Worm (Caenorhabditis elegans) whole organism, L2 larva: ENCODE measurements around the gene fbxa-143.

ENCODE experiments used
- F13H6.1 ChIP-seq: sonication (generic microtip); optimal IDR thresholded peaks from 2 replicates; lab custom pipeline; 2016; ENCODE audit warnings: missing genetic modification characterization, missing compliant biosample characterization
- egl-27 ChIP-seq: sonication (generic microtip); optimal IDR thresholded peaks from 3 replicates; lab custom pipeline; 2017; ENCODE audit warnings: missing biosample characterization, missing genetic modification reagents, missing genetic modification characterization
- fos-1 ChIP-seq: fragments of 150-350 bp; optimal IDR thresholded peaks from 2 replicates; lab custom pipeline; 2014; ENCODE audit warnings: missing biosample characterization, missing genetic modification characterization
- lin-13 ChIP-seq: fragments of 150-350 bp; optimal IDR thresholded peaks from 2 replicates; lab custom pipeline; 2014; ENCODE audit warnings: missing biosample characterization, missing genetic modification reagents, missing genetic modification characterization
- mbf-1 ChIP-seq: sonication (generic microtip); optimal IDR thresholded peaks from 2 replicates; lab custom pipeline; 2017; ENCODE audit warnings: missing biosample characterization, missing genetic modification characterization
- mdl-1 ChIP-seq, 2 experiments: fragments of 150-350 bp in 1 of 2; sonication (generic microtip) in 1 of 2; optimal IDR thresholded peaks; 2 replicates each; lab custom pipeline; 2017; ENCODE audit warnings: missing biosample characterization in 2 of 2, missing genetic modification characterization in 2 of 2
- nhr-237 ChIP-seq: fragments of 150-350 bp; optimal IDR thresholded peaks from 2 replicates; lab custom pipeline; 2014; ENCODE audit warnings: missing biosample characterization, missing genetic modification characterization
- sma-9 ChIP-seq, 2 experiments: fragments of 150-350 bp in 1 of 2; sonication (generic microtip) in 1 of 2; optimal IDR thresholded peaks; 2 replicates each; lab custom pipeline; 2014 to 2016; ENCODE audit warnings: missing genetic modification characterization in 2 of 2, mild to moderate bottlenecking in 1 of 2, missing biosample characterization in 1 of 2, missing compliant biosample characterization in 1 of 2, missing genetic modification reagents in 1 of 2, moderate library complexity in 1 of 2
- snpc-4 ChIP-seq: fragments of 150-350 bp; optimal IDR thresholded peaks from 2 replicates; lab custom pipeline; 2014; ENCODE audit warnings: missing biosample characterization, missing genetic modification characterization
- unc-62 ChIP-seq: fragments of 150-350 bp; optimal IDR thresholded peaks from 2 replicates; lab custom pipeline; 2014; ENCODE audit warnings: missing biosample characterization, missing genetic modification reagents, missing genetic modification characterization
- zag-1 ChIP-seq: fragments of 150-350 bp; optimal IDR thresholded peaks from 2 replicates; lab custom pipeline; 2014; ENCODE audit warnings: missing biosample characterization, missing genetic modification characterization
- ztf-11 ChIP-seq: sonication (generic microtip); optimal IDR thresholded peaks from 2 replicates; lab custom pipeline; 2017; ENCODE audit warnings: missing biosample characterization, missing genetic modification characterization

DNA sequence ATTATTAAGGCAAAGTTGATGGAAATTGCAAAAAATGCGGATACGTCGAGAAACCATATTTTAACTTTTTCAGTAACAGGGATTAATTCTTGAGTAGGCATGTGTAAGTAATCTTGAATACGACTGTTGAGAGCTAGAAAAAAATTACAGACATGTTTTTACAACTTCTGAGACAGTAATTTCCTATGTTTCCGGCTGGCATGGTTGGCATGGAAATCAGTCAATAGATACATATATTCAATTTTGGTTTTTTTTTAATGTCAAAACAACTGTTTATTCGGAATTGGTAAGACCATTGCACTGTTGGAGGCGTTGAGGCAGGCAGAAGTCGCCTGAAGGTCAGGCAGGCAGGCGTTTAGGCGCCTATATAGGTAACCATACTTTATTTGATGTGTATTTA lies 26.1 kb upstream of the fbxa-143 start, which contains the start of gene str-254:
- no peak for TF ChIP-seq mdl-1 (tag; optimal IDR thresholded peaks at IDR 0.05; lab: Kevin White, UChicago)
- TF ChIP-seq egl-27 (tag; lab: Kevin White, UChicago), result no peak
- TF ChIP-seq snpc-4 (tag; lab: Kevin White, UChicago), result no peak
- TF ChIP-seq F13H6.1, result no peak
- TF ChIP-seq fos-1 (tag; lab: Kevin White, UChicago), result no peak
- TF ChIP-seq sma-9 (GFP tag; optimal IDR thresholded peaks at IDR 0.05; lab: Kevin White, UChicago), result no peak
- no peak for TF ChIP-seq sma-9 (tag; optimal IDR thresholded peaks at IDR 0.05; lab: Kevin White, UChicago)
- TF ChIP-seq mbf-1 (tag; lab: Kevin White, UChicago), result no peak
- no peak for TF ChIP-seq nhr-237 (tag; lab: Kevin White, UChicago)
- no peak for TF ChIP-seq ztf-11
- no peak for TF ChIP-seq zag-1 (tag; lab: Kevin White, UChicago)
- no peak for TF ChIP-seq lin-13 (GFP tag; lab: Kevin White, UChicago)
- TF ChIP-seq unc-62, result no peak
